Worm (Caenorhabditis elegans): ENCODE measurements around the gene C18D4.12.

DNA sequence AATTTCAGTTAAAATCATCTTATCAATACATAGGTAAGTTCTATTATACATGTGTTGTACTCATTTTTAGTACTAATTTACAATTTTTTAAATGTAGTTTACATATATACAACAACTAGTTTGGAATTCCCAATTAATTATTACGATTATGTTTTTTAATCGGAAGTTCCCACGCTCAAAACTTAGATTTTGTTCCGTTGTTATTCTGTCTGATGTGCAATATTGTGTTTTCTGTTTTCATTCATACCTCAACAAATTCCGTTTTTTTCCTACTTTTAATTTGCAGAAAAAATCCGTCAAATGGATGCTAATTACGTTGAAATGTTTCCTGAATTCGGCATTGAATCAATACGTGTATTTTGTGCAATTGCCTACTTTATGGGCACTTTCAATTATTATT, 24.1 kb downstream of the C18D4.12 start, which contains the start of gene srw-31:
- TF ChIP-seq nhr-12 (tag; optimal IDR thresholded peaks at IDR 0.05) = no peak
- TF ChIP-seq unc-62 (GFP tag; optimal IDR thresholded peaks at IDR 0.05) = no peak
- no peak for TF ChIP-seq snpc-4 (tag; optimal IDR thresholded peaks at IDR 0.05)
- no peak for TF ChIP-seq lin-39 (tag; optimal IDR thresholded peaks at IDR 0.05)
- no peak for TF ChIP-seq fkh-2 (tag; optimal IDR thresholded peaks at IDR 0.05)
